Worm (Caenorhabditis elegans) whole organism, midembryonic: ENCODE measurements around the gene cfp-1.

Source experiments
- T22C8.4 ChIP-seq: fragments of 200-800 bp; sonication (Bioruptor generic); IDR thresholded peaks from 2 replicates; pipeline ENCODE4 v1.3.6; 2022; ENCODE audit warnings: missing genetic modification characterization, missing compliant biosample characterization
- cog-1 ChIP-seq: sonication (generic microtip); optimal IDR thresholded peaks from 2 replicates; lab custom pipeline; 2016; ENCODE audit warnings: missing genetic modification characterization, missing compliant biosample characterization
- flt-1 ChIP-seq: fragments of 200-800 bp; sonication (Bioruptor generic); IDR thresholded peaks from 2 replicates; pipeline ENCODE4 v1.3.6; 2022; ENCODE audit warnings: missing genetic modification characterization, missing compliant biosample characterization
- klf-2 ChIP-seq: fragments of 200-800 bp; sonication (Bioruptor generic); conservative IDR thresholded peaks from 2 replicates; pipeline ENCODE4 v1.3.6; 2022; ENCODE audit warnings: missing genetic modification reagents, missing genetic modification characterization, missing compliant biosample characterization
- med-1 ChIP-seq: sonication (generic microtip); optimal IDR thresholded peaks from 2 replicates; lab custom pipeline; 2017; ENCODE audit warnings: missing genetic modification characterization, mild to moderate bottlenecking, missing compliant biosample characterization, antibody characterized with exemption, missing genetic modification reagents; ENCODE audit not compliant: insufficient read depth
- ref-1 ChIP-seq: fragments of 200-800 bp; sonication (Bioruptor generic); conservative IDR thresholded peaks from 2 replicates; pipeline ENCODE4 v1.3.6; 2022; ENCODE audit warnings: missing genetic modification reagents, missing genetic modification characterization, missing compliant biosample characterization
- tab-1 ChIP-seq: fragments of 200-800 bp; sonication (Bioruptor generic); IDR thresholded peaks from 2 replicates; pipeline ENCODE4 v1.3.6; 2022; ENCODE audit warnings: missing genetic modification characterization, missing compliant biosample characterization
- ztf-23 ChIP-seq: fragments of 200-800 bp; sonication (Bioruptor generic); IDR thresholded peaks from 2 replicates; pipeline ENCODE4 v1.3.6; 2022; ENCODE audit warnings: missing genetic modification reagents, missing genetic modification characterization, missing compliant biosample characterization
- ztf-29 ChIP-seq: fragments of 200-800 bp; sonication (Bioruptor generic); IDR thresholded peaks from 2 replicates; pipeline ENCODE4 v1.3.6; 2022; ENCODE audit warnings: missing genetic modification reagents, missing genetic modification characterization, missing compliant biosample characterization

Gene cfp-1

ce11 chrIV:14113621-14114020 lies 36.4 kb downstream of the cfp-1 start:
- no peak for TF ChIP-seq flt-1 (GFP tag; lab: Robert Waterston, UW)
- TF ChIP-seq klf-2 = no peak
- TF ChIP-seq ztf-23 (GFP tag; lab: Robert Waterston, UW) = no peak
- no peak for TF ChIP-seq med-1 (GFP tag; lab: Kevin White, UChicago)
- no peak for TF ChIP-seq ztf-29 (GFP tag; lab: Robert Waterston, UW)
- TF ChIP-seq ref-1 (GFP tag; lab: Robert Waterston, UW) = no peak
- no peak for TF ChIP-seq tab-1 (GFP tag; lab: Robert Waterston, UW)
- TF ChIP-seq T22C8.4 = no peak
- no peak for TF ChIP-seq cog-1

- TF ChIP-seq ztf-29 (GFP tag; lab: Robert Waterston, UW) = no peak
- TF ChIP-seq T22C8.4 = no peak
- no peak for TF ChIP-seq klf-2
- TF ChIP-seq tab-1 (GFP tag; lab: Robert Waterston, UW) = no peak
- no peak for TF ChIP-seq ref-1 (GFP tag; lab: Robert Waterston, UW)
- no peak for TF ChIP-seq cog-1
- no peak for TF ChIP-seq flt-1 (GFP tag; lab: Robert Waterston, UW)
- TF ChIP-seq med-1 (GFP tag; lab: Kevin White, UChicago) = no peak
- TF ChIP-seq ztf-23 (GFP tag; lab: Robert Waterston, UW) = no peak
Measured at ce11 chrIV:14114357-14114756, 37.1 kb downstream of the cfp-1 start.

ce11 chrIV:14115045-14115444 lies 37.8 kb downstream of the cfp-1 start:
- TF ChIP-seq cog-1 (no peak), ref-1 (GFP tag; lab: Robert Waterston, UW) (no peak), T22C8.4 (no peak), tab-1 (GFP tag; lab: Robert Waterston, UW) (no peak), flt-1 (GFP tag; lab: Robert Waterston, UW) (no peak), med-1 (GFP tag; lab: Kevin White, UChicago) (no peak)

ce11 chrIV:14115556-14115955 lies 38.3 kb downstream of the cfp-1 start:
- TF ChIP-seq T22C8.4 = no peak
- no peak for TF ChIP-seq ztf-29 (GFP tag; lab: Robert Waterston, UW)
- TF ChIP-seq ref-1 (GFP tag; lab: Robert Waterston, UW) = no peak
- TF ChIP-seq klf-2 = no peak
- TF ChIP-seq cog-1 = no peak
- no peak for TF ChIP-seq ztf-23 (GFP tag; lab: Robert Waterston, UW)
- TF ChIP-seq med-1 (GFP tag; lab: Kevin White, UChicago) = no peak
- TF ChIP-seq tab-1 (GFP tag; lab: Robert Waterston, UW) = no peak
- no peak for TF ChIP-seq flt-1 (GFP tag; lab: Robert Waterston, UW)

ce11 chrIV:14119327-14119726 lies 42.1 kb downstream of the cfp-1 start:
- TF ChIP-seq med-1 (GFP tag; lab: Kevin White, UChicago) (no peak), ztf-29 (GFP tag; lab: Robert Waterston, UW) (no peak), cog-1 (no peak)

ce11 chrIV:14123956-14124355 lies 46.7 kb downstream of the cfp-1 start, which contains the start of gene nkcc-1:
TSS of gene nkcc-1 (minus strand) at chrIV:14124056.
- no peak for TF ChIP-seq T22C8.4

- no peak; the same call in 1 of the 2 replicates for TF ChIP-seq ztf-29 (GFP tag; lab: Robert Waterston, UW)
- no peak for TF ChIP-seq flt-1 (GFP tag; lab: Robert Waterston, UW)
- no peak for TF ChIP-seq med-1 (GFP tag; lab: Kevin White, UChicago)
- TF ChIP-seq cog-1 = no peak
Measured at ce11 chrIV:14127805-14128610, 50.8 kb downstream of the cfp-1 start, which contains the start of gene H12I19.115. TSS of gene H12I19.115 (minus strand) at chrIV:14127855.

- TF ChIP-seq ztf-29 (GFP tag; lab: Robert Waterston, UW) = no peak
- TF ChIP-seq T22C8.4 = no peak
Measured at ce11 chrIV:14129091-14129490, 51.9 kb downstream of the cfp-1 start, which contains the start of gene srz-42. TSS of gene srz-42 (plus strand) at chrIV:14129391.

ce11 chrIV:14131770-14132169 lies 54.5 kb downstream of the cfp-1 start, which contains the start of gene srz-59:
TSS of gene srz-59 (plus strand) at chrIV:14132070.
- no peak for TF ChIP-seq ref-1 (GFP tag; lab: Robert Waterston, UW)
- TF ChIP-seq cog-1 = no peak
